Fruit fly (Drosophila melanogaster): ENCODE results near the gene Sec5.

Sec5 gene

dm6 chr2L:3484759-3485158, 27.7 kb downstream of the Sec5 start (continued):
- no peak for TF ChIP-seq Hr38 (GFP tag; optimal IDR thresholded peaks at IDR 0.05)

DNA sequence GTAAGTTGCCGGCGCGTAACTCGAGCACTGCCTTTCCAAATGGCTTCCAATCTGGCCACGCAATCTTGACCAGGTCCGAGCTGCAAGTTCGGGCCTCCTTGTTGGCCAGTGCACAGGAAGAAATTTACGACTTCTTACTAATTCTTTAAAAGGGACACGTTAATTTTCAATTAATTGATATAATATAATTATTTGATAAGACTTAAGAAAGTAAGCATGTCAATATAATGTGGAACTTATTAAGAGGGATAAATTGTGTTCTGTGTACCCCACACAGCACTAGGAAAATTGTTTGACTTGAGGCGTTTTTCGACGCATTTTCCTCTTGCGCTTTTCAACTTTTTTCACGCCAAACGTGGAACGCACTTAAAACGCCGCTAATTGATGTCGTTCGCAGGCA, 28.4 kb downstream of the Sec5 start:
- peak; percentile 66 for TF ChIP-seq CG15336 (GFP tag; IDR thresholded peaks at IDR 0.05)
- peak; percentile 23 for TF ChIP-seq CG4318 (GFP tag; optimal IDR thresholded peaks at IDR 0.05)
- no peak for TF ChIP-seq CG16779 (tag; optimal IDR thresholded peaks at IDR 0.05)
- TF ChIP-seq dac (GFP tag; optimal IDR thresholded peaks at IDR 0.05) = peak; percentile 13
- peak; percentile 4 for TF ChIP-seq net (GFP tag; optimal IDR thresholded peaks at IDR 0.05)
- peak; percentile 19 for TF ChIP-seq OdsH (GFP tag; optimal IDR thresholded peaks at IDR 0.05)
- peak; percentile 36 for TF ChIP-seq CG6276 (GFP tag; optimal IDR thresholded peaks at IDR 0.05)
- peak; percentile 10 for TF ChIP-seq svp (GFP tag)
- TF ChIP-seq Eip78C (GFP tag) = peak; percentile 30
- TF ChIP-seq eg (GFP tag; IDR thresholded peaks at IDR 0.05) = peak; percentile 44; the same call in 2 of the 3 replicates
- no peak for TF ChIP-seq Gug (GFP tag; IDR thresholded peaks at IDR 0.05)
- TF ChIP-seq Sox102F (GFP tag; optimal IDR thresholded peaks at IDR 0.05) = no peak
- TF ChIP-seq salr (GFP tag; optimal IDR thresholded peaks at IDR 0.05) = no peak
- 0 out of 3 replicates have a peak, but pooled peaks have one; percentile 16 for TF ChIP-seq CG6163 (GFP tag; IDR thresholded peaks at IDR 0.05)
- TF ChIP-seq Lpt (GFP tag; optimal IDR thresholded peaks at IDR 0.05) = peak; percentile 11
- peak; percentile 62 for TF ChIP-seq Hr4 (GFP tag; optimal IDR thresholded peaks at IDR 0.05)
- TF ChIP-seq CG34406 (GFP tag; optimal IDR thresholded peaks at IDR 0.05) = no peak
- peak; percentile 69 for TF ChIP-seq CG32006 (GFP tag; optimal IDR thresholded peaks at IDR 0.05)
- peak; percentile 76 for TF ChIP-seq CG8119 (GFP tag; IDR thresholded peaks at IDR 0.05)

- peak; percentile 42; the same call in 1 of the 3 replicates for TF ChIP-seq eg (GFP tag; IDR thresholded peaks at IDR 0.05)
- TF ChIP-seq Blimp-1 (GFP tag; optimal IDR thresholded peaks at IDR 0.05) = no peak
- TF ChIP-seq achi (GFP tag; optimal IDR thresholded peaks at IDR 0.05) = no peak
- TF ChIP-seq CG10631 (GFP tag; optimal IDR thresholded peaks at IDR 0.05) = no peak
- no peak for TF ChIP-seq Gug (GFP tag; IDR thresholded peaks at IDR 0.05)
- TF ChIP-seq Sox14 (GFP tag; optimal IDR thresholded peaks at IDR 0.05) = no peak
- TF ChIP-seq esn (GFP tag; optimal IDR thresholded peaks at IDR 0.05) = no peak
- no peak for TF ChIP-seq CG8632 (GFP tag; optimal IDR thresholded peaks at IDR 0.05)
Observed at dm6 chr2L:3490971-3491370, 33.9 kb downstream of the Sec5 start, which contains the start of gene CG15414. Gene CG15414, minus strand, starts transcription at chr2L:3491071.

- TF ChIP-seq acj6 (GFP tag; optimal IDR thresholded peaks at IDR 0.05) (no peak), CG32006 (GFP tag; optimal IDR thresholded peaks at IDR 0.05) (peak; percentile 16), dsx (GFP tag; optimal IDR thresholded peaks at IDR 0.05; ENCODE audit: poor library complexity, severe bottlenecking) (no peak), Gug (GFP tag; IDR thresholded peaks at IDR 0.05) (0 out of 2 replicates have a peak, but pooled peaks have one; percentile 28), CG15336 (GFP tag; IDR thresholded peaks at IDR 0.05) (peak; percentile 61), eg (GFP tag; IDR thresholded peaks at IDR 0.05) (peak; percentile 60; the same call in 1 of the 3 replicates), CG8119 (GFP tag; IDR thresholded peaks at IDR 0.05) (peak; percentile 37; the same call in 1 of the 3 replicates), CG1621 (tag; optimal IDR thresholded peaks at IDR 0.05) (no peak)
Observed at dm6 chr2L:3493475-3493874, 36.4 kb downstream of the Sec5 start.

DNA sequence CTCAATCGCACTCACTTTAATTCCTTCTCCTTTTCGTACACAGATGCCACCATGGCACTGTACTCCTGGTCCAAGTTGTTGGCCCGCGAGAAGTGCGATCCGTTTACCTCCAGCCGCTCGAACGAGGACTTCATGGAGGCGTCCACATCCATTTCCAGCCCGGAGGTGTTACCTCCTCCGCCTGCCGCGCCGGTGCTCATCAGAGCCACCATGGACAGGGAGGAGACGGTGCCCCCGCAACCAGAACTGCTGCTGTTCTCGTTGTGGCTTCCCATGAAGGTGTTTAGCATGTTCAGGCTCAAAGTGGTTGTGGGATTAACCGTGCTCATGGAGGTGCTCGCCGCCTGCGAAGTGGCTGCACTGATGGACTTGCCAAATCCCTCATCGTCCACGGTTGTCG, 38.4 kb downstream of the Sec5 start:
- TF ChIP-seq Hr38 (GFP tag; optimal IDR thresholded peaks at IDR 0.05) = no peak
- TF ChIP-seq Blimp-1 (GFP tag; optimal IDR thresholded peaks at IDR 0.05) = no peak
- no peak for TF ChIP-seq OdsH (GFP tag; optimal IDR thresholded peaks at IDR 0.05)
- TF ChIP-seq CG15336 (GFP tag; IDR thresholded peaks at IDR 0.05) = no peak
- TF ChIP-seq salr (GFP tag; optimal IDR thresholded peaks at IDR 0.05) = no peak
- TF ChIP-seq acj6 (GFP tag; optimal IDR thresholded peaks at IDR 0.05) = no peak
- TF ChIP-seq CG6808 (GFP tag; optimal IDR thresholded peaks at IDR 0.05) = no peak

DNA sequence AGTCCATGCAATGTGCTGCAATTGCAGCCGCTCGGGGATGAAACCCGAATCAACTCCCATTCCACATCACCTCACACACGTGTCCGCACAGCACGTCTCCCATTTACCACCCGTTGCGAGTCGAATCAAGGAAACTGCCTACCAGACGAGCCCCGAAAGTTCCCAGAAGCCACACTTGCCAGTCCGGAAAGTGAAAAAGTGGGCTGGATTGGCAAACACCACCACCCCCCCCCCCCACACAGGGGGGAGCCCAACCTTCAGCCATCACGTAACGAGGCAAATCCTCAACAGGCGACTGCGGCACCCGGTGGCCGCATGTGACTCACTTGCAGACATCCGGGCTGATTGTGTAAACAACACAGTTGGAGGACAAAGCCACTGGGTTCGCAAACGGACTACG, 47.7 kb downstream of the Sec5 start:
- TF ChIP-seq esn (GFP tag; optimal IDR thresholded peaks at IDR 0.05) = no peak
- TF ChIP-seq topi (GFP tag; optimal IDR thresholded peaks at IDR 0.05) = no peak
- TF ChIP-seq fd59A (GFP tag; optimal IDR thresholded peaks at IDR 0.05) = no peak
- no peak for TF ChIP-seq svp (GFP tag)
- TF ChIP-seq Hr4 (GFP tag; optimal IDR thresholded peaks at IDR 0.05) = no peak
- no peak for TF ChIP-seq achi (GFP tag; optimal IDR thresholded peaks at IDR 0.05)
- no peak for TF ChIP-seq CG11902 (GFP tag; optimal IDR thresholded peaks at IDR 0.05)
- no peak for TF ChIP-seq CG6792 (GFP tag; optimal IDR thresholded peaks at IDR 0.05)
- no peak for TF ChIP-seq CG31627 (GFP tag; optimal IDR thresholded peaks at IDR 0.05)
- TF ChIP-seq CG3032 (tag; optimal IDR thresholded peaks at IDR 0.05) = no peak
- no peak for TF ChIP-seq net (GFP tag; optimal IDR thresholded peaks at IDR 0.05)
- no peak for TF ChIP-seq acj6 (GFP tag; optimal IDR thresholded peaks at IDR 0.05)
- no peak for TF ChIP-seq CG7368 (GFP tag; optimal IDR thresholded peaks at IDR 0.05)
- TF ChIP-seq fkh (GFP tag; optimal IDR thresholded peaks at IDR 0.05) = no peak
- TF ChIP-seq CG15336 (GFP tag; IDR thresholded peaks at IDR 0.05) = no peak
- TF ChIP-seq Gug (GFP tag; IDR thresholded peaks at IDR 0.05) = no peak
- TF ChIP-seq Hr39 (GFP tag; optimal IDR thresholded peaks at IDR 0.05) = no peak
- TF ChIP-seq pdm3 (GFP tag; optimal IDR thresholded peaks at IDR 0.05) = no peak
